Worm (Caenorhabditis elegans): ENCODE results near the gene nol-6.

DNA sequence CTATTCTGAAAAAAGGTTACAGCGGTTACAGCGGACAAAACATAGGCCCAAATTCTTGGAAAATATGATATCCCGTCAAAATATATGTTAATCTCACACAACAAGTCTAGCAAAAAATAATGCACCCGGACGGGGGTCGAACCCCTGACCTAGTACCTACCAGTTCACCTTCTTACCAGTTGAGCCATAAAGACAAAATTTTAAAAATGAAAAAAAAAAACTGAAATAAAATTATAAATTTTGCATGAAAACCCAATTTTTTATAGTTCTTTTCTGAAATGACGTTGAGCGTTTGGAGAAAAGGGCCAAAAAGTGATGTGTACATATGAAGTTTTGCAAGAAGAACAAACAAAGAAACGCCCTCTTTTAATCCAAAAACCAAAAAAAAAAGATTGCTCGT lies 45.1 kb upstream of the nol-6 start:
- TF ChIP-seq aly-2 (tag; optimal IDR thresholded peaks at IDR 0.05) (no peak), lin-11 (tag; optimal IDR thresholded peaks at IDR 0.05) (no peak), ama-1 (optimal IDR thresholded peaks at IDR 0.05) (no peak), alr-1 (tag; optimal IDR thresholded peaks at IDR 0.05) (no peak), skn-1 (tag; optimal IDR thresholded peaks at IDR 0.05) (no peak), F13H6.1 (tag; optimal IDR thresholded peaks at IDR 0.05) (no peak), zag-1 (tag; optimal IDR thresholded peaks at IDR 0.05) (no peak), elt-1 (tag; optimal IDR thresholded peaks at IDR 0.05) (no peak), snpc-4 (tag; optimal IDR thresholded peaks at IDR 0.05) (no peak), nhr-237 (tag; optimal IDR thresholded peaks at IDR 0.05) (no peak), nhr-23 (tag; optimal IDR thresholded peaks at IDR 0.05) (no peak), fos-1 (tag; optimal IDR thresholded peaks at IDR 0.05) (no peak)

Measured in whole organism, L2 larva.